Worm (Caenorhabditis elegans): Measurements from ENCODE around the gene K09E9.3.

- no peak for TF ChIP-seq ceh-82 (tag; optimal IDR thresholded peaks at IDR 0.05)
- no peak for TF ChIP-seq jun-1 (tag; optimal IDR thresholded peaks at IDR 0.05)
Observed at ce11 chrX:15585144-15585543, 28.5 kb downstream of the K09E9.3 start.

Measured in whole organism, L3 larva.